Worm (Caenorhabditis elegans) whole organism, early embryonic: Measurements from ENCODE around the gene tos-1.
A peak's percentile ranks its signal among the peaks of the same experiment; 100 is the strongest.

ENCODE experiments used
- B0310.2 ChIP-seq: sonication (generic microtip); optimal IDR thresholded peaks from 2 replicates; lab custom pipeline; 2016; ENCODE audit warnings: mild to moderate bottlenecking, missing genetic modification characterization, missing compliant biosample characterization
- F13C5.2 ChIP-seq: sonication (generic microtip); optimal IDR thresholded peaks from 2 replicates; lab custom pipeline; 2017; ENCODE audit warnings: mild to moderate bottlenecking, missing genetic modification characterization, inconsistent platforms, missing compliant biosample characterization
- aly-1 ChIP-seq: sonication (generic microtip); optimal IDR thresholded peaks from 2 replicates; lab custom pipeline; 2016; ENCODE audit warnings: missing genetic modification characterization, missing compliant biosample characterization
- ama-1 ChIP-seq: fragments of 150-350 bp; optimal IDR thresholded peaks from 2 replicates; lab custom pipeline; 2014
- ceh-13 ChIP-seq: fragments of 200-800 bp; sonication (Bioruptor generic); optimal IDR thresholded peaks from 2 replicates; lab custom pipeline; 2018; ENCODE audit warnings: mild to moderate bottlenecking, missing genetic modification characterization, missing compliant biosample characterization
- ceh-36 ChIP-seq: sonication (generic microtip); optimal IDR thresholded peaks from 2 replicates; lab custom pipeline; 2016; ENCODE audit warnings: missing genetic modification characterization, inconsistent platforms, missing compliant biosample characterization
- ets-7 ChIP-seq: sonication (generic microtip); optimal IDR thresholded peaks from 2 replicates; lab custom pipeline; 2016; ENCODE audit warnings: missing genotype, missing genetic modification characterization, missing compliant biosample characterization
- flt-1 ChIP-seq: fragments of 200-800 bp; sonication (Bioruptor generic); IDR thresholded peaks from 2 replicates; pipeline ENCODE4 v1.3.6; 2022; ENCODE audit warnings: missing genetic modification characterization, missing compliant biosample characterization
- hmbx-1 ChIP-seq: sonication (generic microtip); optimal IDR thresholded peaks from 2 replicates; lab custom pipeline; 2016; ENCODE audit warnings: mild to moderate bottlenecking, missing genetic modification characterization, missing compliant biosample characterization
- hmg-4 ChIP-seq: fragments of 200-800 bp; sonication (Bioruptor generic); optimal IDR thresholded peaks from 2 replicates; lab custom pipeline; 2018; ENCODE audit warnings: mild to moderate bottlenecking, missing genetic modification characterization, missing compliant biosample characterization
- hnd-1 ChIP-seq: sonication (generic microtip); optimal IDR thresholded peaks from 2 replicates; lab custom pipeline; 2016; ENCODE audit warnings: missing genetic modification characterization, missing compliant biosample characterization
- pes-1 ChIP-seq: fragments of 200-800 bp; sonication (Bioruptor generic); IDR thresholded peaks from 2 replicates; pipeline ENCODE4 v1.3.6; 2022; ENCODE audit warnings: missing genetic modification reagents, missing genetic modification characterization, missing compliant biosample characterization
- scrt-1 ChIP-seq: fragments of 200-800 bp; sonication (Bioruptor generic); IDR thresholded peaks from 2 replicates; pipeline ENCODE4 v1.3.6; 2022; ENCODE audit warnings: missing genetic modification characterization, missing compliant biosample characterization
- sea-1 ChIP-seq: fragments of 200-800 bp; sonication (Bioruptor generic); conservative IDR thresholded peaks from 2 replicates; pipeline ENCODE4 v1.3.6; 2022; ENCODE audit warnings: missing genetic modification characterization, missing compliant biosample characterization
- tbx-11 ChIP-seq: fragments of 200-800 bp; sonication (Bioruptor generic); IDR thresholded peaks from 2 replicates; pipeline ENCODE4 v1.3.6; 2022; ENCODE audit warnings: missing genetic modification characterization, missing compliant biosample characterization
- tbx-37 ChIP-seq: fragments of 200-800 bp; sonication (Bioruptor generic); conservative IDR thresholded peaks from 2 replicates; pipeline ENCODE4 v1.3.6; 2022; ENCODE audit warnings: missing genetic modification reagents, missing genetic modification characterization, missing compliant biosample characterization
- tra-4 ChIP-seq: sonication (generic microtip); optimal IDR thresholded peaks from 2 replicates; lab custom pipeline; 2017; ENCODE audit warnings: missing genetic modification characterization, missing compliant biosample characterization

Gene tos-1

DNA sequence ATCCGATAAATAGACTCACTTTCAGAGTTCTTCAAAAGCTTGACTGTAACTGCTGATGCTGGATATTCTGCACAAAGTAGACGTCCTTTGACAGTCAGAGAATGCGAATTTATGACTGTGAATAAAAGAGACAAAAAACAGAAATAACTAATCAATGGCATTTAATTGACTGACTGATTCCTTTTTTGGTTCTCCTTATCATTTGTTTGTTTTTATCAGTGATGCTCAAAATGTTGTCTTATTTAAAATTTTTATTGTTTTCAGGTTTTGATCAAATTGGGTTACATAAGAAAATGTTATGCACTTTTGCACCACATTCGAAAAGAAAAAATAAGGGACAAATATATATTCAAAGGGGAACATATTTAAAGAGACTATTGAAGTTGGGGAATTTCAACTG is 12.3 kb upstream of the tos-1 start, which contains the start of gene ttr-49:
Gene ttr-49 (minus strand): TSS at position 171 of the 400 bp plus-strand sequence.
- TF ChIP-seq scrt-1 (GFP tag; lab: Robert Waterston, UW) (no peak), ceh-13 (GFP tag; lab: Kevin White, UChicago) (no peak), hmbx-1 (tag; lab: Kevin White, UChicago) (no peak), pes-1 (GFP tag; lab: Robert Waterston, UW) (no peak)

DNA sequence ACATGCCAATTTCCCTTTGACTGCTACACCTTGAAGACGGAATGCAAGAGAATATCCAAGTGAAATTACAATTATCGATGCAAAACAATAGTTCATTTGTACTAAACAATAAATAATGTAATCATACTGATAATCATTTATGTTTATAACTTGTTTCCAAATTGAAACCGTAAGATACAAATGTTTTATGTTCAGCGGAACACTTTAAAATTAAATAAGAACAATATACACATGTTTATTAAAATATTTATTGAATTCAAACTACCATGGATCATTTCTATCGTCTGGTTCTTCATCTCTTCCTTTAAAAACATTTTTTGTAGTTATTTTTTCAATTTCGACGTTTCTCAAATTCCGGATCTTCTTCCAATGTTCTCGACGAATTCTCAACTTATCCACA is 11.4 kb upstream of the tos-1 start, which contains the start of gene ttr-40:
Gene ttr-40 (minus strand): TSS at position 101 of the 400 bp plus-strand sequence.
- TF ChIP-seq ceh-36 (tag; lab: Kevin White, UChicago) (no peak), flt-1 (GFP tag; lab: Robert Waterston, UW) (no peak), sea-1 (GFP tag; lab: Robert Waterston, UW) (no peak), F13C5.2 (tag; lab: Kevin White, UChicago) (no peak), tra-4 (tag; lab: Kevin White, UChicago) (no peak), aly-1 (tag; lab: Kevin White, UChicago) (no peak), ets-7 (no peak), B0310.2 (tag; lab: Kevin White, UChicago) (no peak), scrt-1 (GFP tag; lab: Robert Waterston, UW) (no peak), hmg-4 (GFP tag; lab: Kevin White, UChicago) (no peak), ama-1 (lab: Kevin White, UChicago) (no peak), hmbx-1 (tag; lab: Kevin White, UChicago) (no peak)

DNA sequence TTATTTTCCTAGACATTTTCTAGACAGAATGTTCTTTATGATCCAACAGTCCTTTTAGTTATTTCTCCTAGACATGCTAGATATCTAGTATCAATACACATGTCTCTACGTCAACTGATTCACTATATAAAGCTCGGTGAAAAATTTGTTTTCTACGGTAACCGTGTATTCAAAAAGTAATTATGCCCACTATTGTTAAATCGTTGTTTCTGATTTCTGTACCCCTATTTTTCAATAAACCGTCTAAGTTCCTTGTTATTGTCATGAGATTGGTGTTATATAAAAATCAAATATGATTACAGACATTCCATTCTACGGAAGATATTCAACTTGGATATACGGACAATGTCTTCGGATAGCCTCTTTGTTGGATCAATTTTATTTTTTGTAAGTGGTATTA is 8.9 kb upstream of the tos-1 start, which contains the start of gene srx-46:
Gene srx-46 (plus strand): TSS at position 301 of the 400 bp plus-strand sequence.
- TF ChIP-seq sea-1 (GFP tag; lab: Robert Waterston, UW): no peak
- no peak for TF ChIP-seq pes-1 (GFP tag; lab: Robert Waterston, UW)
- no peak for TF ChIP-seq B0310.2 (tag; lab: Kevin White, UChicago)
- TF ChIP-seq F13C5.2 (tag; lab: Kevin White, UChicago): no peak

DNA sequence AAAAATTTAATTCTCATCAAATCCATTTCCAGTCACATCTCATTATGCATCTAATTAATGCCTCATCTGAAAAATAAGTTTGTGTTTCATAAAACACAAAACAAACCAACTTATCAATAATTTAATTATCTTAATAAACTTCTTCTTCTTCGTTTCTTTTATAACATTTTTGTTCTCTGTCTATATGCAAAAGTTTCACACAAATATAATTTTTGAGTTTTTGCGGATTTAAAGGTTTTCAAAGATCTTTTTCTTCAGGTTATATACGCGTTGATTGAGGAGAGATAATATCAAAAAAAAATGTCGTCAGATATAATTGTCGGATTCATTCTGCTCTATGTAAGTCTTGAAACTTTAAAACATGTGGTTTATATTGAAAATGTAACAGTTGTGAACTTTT is 5.7 kb upstream of the tos-1 start, which contains the start of gene srx-47:
Gene srx-47 (plus strand): TSS at position 301 of the 400 bp plus-strand sequence.
- TF ChIP-seq ets-7: no peak
- no peak for TF ChIP-seq tbx-37 (GFP tag; lab: Robert Waterston, UW)
- TF ChIP-seq ama-1 (lab: Kevin White, UChicago): no peak
- no peak for TF ChIP-seq B0310.2 (tag; lab: Kevin White, UChicago)
- no peak for TF ChIP-seq F13C5.2 (tag; lab: Kevin White, UChicago)
- TF ChIP-seq hmg-4 (GFP tag; lab: Kevin White, UChicago): no peak
- no peak for TF ChIP-seq hmbx-1 (tag; lab: Kevin White, UChicago)
- no peak for TF ChIP-seq scrt-1 (GFP tag; lab: Robert Waterston, UW)
- TF ChIP-seq flt-1 (GFP tag; lab: Robert Waterston, UW): no peak
- no peak for TF ChIP-seq tra-4 (tag; lab: Kevin White, UChicago)
- TF ChIP-seq hnd-1: no peak
- TF ChIP-seq aly-1 (tag; lab: Kevin White, UChicago): no peak

DNA sequence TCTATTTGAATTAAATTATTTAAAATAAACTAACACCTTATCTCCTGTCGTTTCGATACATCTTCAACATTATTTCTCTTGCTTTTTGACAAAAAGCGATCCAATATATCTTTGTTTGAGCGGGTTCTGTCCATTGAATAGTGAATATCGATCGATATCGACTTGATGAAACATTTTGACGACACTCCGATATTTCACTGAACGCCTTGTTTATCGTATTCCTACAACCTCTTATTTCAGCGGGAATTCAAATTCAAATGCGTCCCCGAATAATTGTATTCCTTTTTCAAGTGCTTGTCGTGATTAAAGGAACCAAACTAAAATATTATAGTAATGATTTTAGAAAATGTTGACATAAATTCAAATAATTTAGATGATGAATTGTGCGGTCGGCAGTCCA is 2.8 kb upstream of the tos-1 start, which contains the start of the genes K07B1.7 and try-5:
Gene K07B1.7 (minus strand): TSS at position 159 of the 400 bp plus-strand sequence.
Gene try-5 (plus strand): TSS at position 241 of the 400 bp plus-strand sequence.
- TF ChIP-seq B0310.2 (tag; lab: Kevin White, UChicago) (no peak), ceh-13 (GFP tag; lab: Kevin White, UChicago) (no peak), hmbx-1 (tag; lab: Kevin White, UChicago) (no peak), ceh-36 (tag; lab: Kevin White, UChicago) (no peak), hmg-4 (GFP tag; lab: Kevin White, UChicago) (no peak), aly-1 (tag; lab: Kevin White, UChicago) (no peak), sea-1 (GFP tag; lab: Robert Waterston, UW) (no peak), pes-1 (GFP tag; lab: Robert Waterston, UW) (no peak), flt-1 (GFP tag; lab: Robert Waterston, UW) (no peak)

DNA sequence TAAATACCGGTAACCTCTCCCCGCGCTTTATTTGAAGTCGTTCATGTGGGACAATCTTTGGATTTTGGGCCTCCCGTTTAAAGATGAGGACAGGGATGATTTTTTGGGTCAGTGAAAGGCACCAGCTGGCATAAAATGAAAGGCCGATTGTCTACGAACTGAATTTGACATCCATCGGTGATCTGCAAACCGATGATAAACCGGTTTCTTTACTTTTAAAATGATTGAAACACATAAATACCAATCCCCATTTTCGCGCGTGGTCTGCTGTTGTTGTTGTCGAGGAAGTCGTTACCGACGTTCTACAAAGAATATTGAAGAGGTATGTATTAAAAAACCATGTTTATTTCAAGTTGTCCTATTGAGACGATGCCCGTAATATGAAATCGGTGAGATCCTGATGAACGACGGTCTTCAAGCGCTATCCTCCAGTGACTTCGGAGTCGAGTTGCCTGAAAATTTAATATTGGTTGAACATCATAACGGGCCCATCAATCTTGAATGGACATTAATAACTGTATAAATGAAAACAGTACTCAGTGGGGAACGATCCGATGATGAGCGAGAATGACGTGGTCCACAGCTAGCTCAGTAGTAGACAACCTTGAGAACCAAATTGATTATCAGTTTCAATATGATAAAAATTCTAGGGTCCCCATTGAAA is 906 bp downstream of the tos-1 start:
- TF ChIP-seq pes-1 (GFP tag; lab: Robert Waterston, UW) (peak; percentile 56; the same call in 1 of the 2 replicates), scrt-1 (GFP tag; lab: Robert Waterston, UW) (no peak), ama-1 (lab: Kevin White, UChicago) (peak; percentile 6), tbx-11 (0 out of 2 replicates have a peak, but pooled peaks have one; percentile 46), B0310.2 (tag; lab: Kevin White, UChicago) (no peak)

DNA sequence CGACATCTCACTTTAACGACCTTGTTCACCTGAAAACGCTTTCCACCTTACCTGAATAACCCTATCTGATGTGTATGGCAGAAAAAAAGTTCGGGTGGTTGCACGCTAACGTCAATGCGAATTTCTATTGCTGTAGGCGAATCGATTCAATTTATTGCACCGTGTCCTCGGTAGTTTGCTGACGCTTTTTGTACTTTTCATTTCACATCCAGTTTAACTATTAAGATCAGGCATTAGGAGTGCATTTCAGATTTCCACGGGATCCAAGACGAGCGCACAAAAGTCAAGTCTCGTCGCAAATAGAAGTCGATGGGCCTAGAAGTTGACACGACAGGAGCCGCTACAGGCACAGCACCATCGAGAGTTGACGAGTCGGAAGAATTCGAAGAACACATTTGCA is 1.7 kb downstream of the tos-1 start:
- peak; percentile 38; the same call in 1 of the 2 replicates for TF ChIP-seq tbx-11
- peak; percentile 62; the same call in 1 of the 2 replicates for TF ChIP-seq sea-1 (GFP tag; lab: Robert Waterston, UW)
- TF ChIP-seq pes-1 (GFP tag; lab: Robert Waterston, UW): peak; percentile 69
- TF ChIP-seq flt-1 (GFP tag; lab: Robert Waterston, UW): peak; percentile 60; the same call in 1 of the 2 replicates

DNA sequence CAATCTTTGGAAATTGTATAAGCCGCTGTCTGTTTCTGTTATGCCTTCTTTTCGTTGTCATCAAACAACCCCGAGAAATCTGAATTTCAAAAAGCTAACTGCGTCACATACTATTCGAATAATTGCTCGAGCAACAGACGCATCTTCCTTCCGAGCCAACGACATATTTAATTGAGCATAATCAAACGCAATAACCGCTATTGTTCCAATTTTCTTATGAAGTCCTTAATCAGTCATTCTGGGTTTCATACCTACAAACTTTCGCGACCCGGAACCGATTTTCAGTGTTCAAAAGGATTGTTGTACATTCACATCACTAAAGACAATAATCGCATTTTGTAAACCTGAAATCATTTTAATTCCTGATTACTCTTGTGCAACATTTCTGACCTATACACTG is 2.2 kb downstream of the tos-1 start:
- TF ChIP-seq scrt-1 (GFP tag; lab: Robert Waterston, UW): peak; percentile 40; the same call in 1 of the 2 replicates
